Worm (Caenorhabditis elegans): ENCODE results near the gene clec-166.

clec-166 gene

DNA sequence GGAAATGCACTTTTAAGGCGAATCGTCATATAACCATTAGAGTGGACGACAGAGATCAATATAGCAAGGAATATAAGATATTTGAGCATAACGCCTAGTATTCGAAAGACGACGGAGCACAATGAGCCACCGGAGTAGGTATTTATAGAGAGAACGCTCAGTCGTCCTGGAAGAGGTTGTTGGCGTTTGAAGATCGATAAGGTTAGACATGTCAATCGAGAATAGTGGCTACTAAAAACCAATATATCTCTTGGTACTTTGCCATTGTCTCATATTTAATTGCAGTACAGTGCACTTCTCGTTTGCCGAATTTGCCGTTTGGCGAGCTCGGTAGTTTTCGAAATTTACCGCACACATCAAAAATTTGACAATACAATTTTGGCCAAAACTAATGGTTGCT is 43.2 kb downstream of the clec-166 start, which contains the start of gene dsl-1:
Gene dsl-1 (minus strand): TSS at position 101 of the 400 bp plus-strand sequence.
- TF ChIP-seq ttx-3 (tag; optimal IDR thresholded peaks at IDR 0.05) (no peak), ceh-24 (tag; optimal IDR thresholded peaks at IDR 0.05) (no peak), hlh-30 (tag; optimal IDR thresholded peaks at IDR 0.05; ENCODE audit: insufficient read depth) (no peak), ceh-2 (tag; optimal IDR thresholded peaks at IDR 0.05) (no peak), pha-2 (tag; optimal IDR thresholded peaks at IDR 0.05) (no peak), unc-55 (GFP tag; optimal IDR thresholded peaks at IDR 0.05) (no peak), fkh-10 (GFP tag; optimal IDR thresholded peaks at IDR 0.05) (no peak), eyg-1 (tag; optimal IDR thresholded peaks at IDR 0.05) (no peak), ets-4 (tag; optimal IDR thresholded peaks at IDR 0.05) (no peak), nhr-11 (tag; optimal IDR thresholded peaks at IDR 0.05) (no peak), fax-1 (tag; optimal IDR thresholded peaks at IDR 0.05) (no peak), dmd-4 (tag; optimal IDR thresholded peaks at IDR 0.05; ENCODE audit: borderline replicate concordance) (no peak), pqm-1 (tag; optimal IDR thresholded peaks at IDR 0.05) (no peak), elt-4 (tag; optimal IDR thresholded peaks at IDR 0.05) (no peak), che-1 (tag; optimal IDR thresholded peaks at IDR 0.05) (no peak), lim-6 (tag; optimal IDR thresholded peaks at IDR 0.05) (no peak), sox-4 (tag; optimal IDR thresholded peaks at IDR 0.05) (no peak), ceh-48 (tag; optimal IDR thresholded peaks at IDR 0.05) (no peak)

DNA sequence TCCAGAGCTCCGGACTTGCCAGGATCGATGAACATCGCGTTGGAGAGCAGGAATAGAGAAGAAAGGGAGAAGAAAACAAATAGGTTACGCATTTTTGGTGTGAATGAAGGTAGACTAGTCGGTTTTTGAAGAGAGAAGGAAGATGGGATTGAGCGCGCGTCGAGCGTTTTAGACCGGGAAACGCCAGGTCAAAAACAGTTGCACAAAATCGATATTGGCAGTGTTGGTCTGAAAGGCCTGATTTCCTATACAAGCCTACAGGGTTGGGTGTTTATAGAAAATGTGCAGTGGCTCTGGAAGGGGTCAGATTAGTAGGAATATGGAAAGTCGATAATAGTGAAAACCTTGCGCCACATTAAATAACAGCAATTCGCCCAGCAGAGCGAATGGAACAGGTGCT is 46.3 kb downstream of the clec-166 start, which contains the start of gene dsl-2:
Gene dsl-2 (minus strand): TSS at position 101 of the 400 bp plus-strand sequence.
- TF ChIP-seq ceh-9 (tag; optimal IDR thresholded peaks at IDR 0.05) (no peak), unc-86 (tag; optimal IDR thresholded peaks at IDR 0.05) (no peak), sdc-2 (tag; optimal IDR thresholded peaks at IDR 0.05) (no peak), dmd-4 (tag; optimal IDR thresholded peaks at IDR 0.05; ENCODE audit: borderline replicate concordance) (no peak), eyg-1 (tag; optimal IDR thresholded peaks at IDR 0.05) (no peak), K09A11.1 (tag; optimal IDR thresholded peaks at IDR 0.05; ENCODE audit: insufficient read depth) (no peak), unc-55 (GFP tag; optimal IDR thresholded peaks at IDR 0.05) (no peak), lim-6 (tag; optimal IDR thresholded peaks at IDR 0.05) (no peak), ceh-34 (tag; optimal IDR thresholded peaks at IDR 0.05) (no peak), hlh-13 (GFP tag; optimal IDR thresholded peaks at IDR 0.05) (no peak), pha-2 (tag; optimal IDR thresholded peaks at IDR 0.05) (no peak), ceh-30 (tag; optimal IDR thresholded peaks at IDR 0.05) (no peak), pqm-1 (tag; optimal IDR thresholded peaks at IDR 0.05) (no peak), ama-1 (optimal IDR thresholded peaks at IDR 0.05) (no peak), F13H6.1 (tag; optimal IDR thresholded peaks at IDR 0.05) (no peak), sox-2 (GFP tag; IDR thresholded peaks at IDR 0.05) (no peak), hlh-15 (tag; optimal IDR thresholded peaks at IDR 0.05) (no peak), lin-11 (tag; optimal IDR thresholded peaks at IDR 0.05) (no peak), rnt-1 (tag; optimal IDR thresholded peaks at IDR 0.05) (no peak)

- TF ChIP-seq syd-9 (tag; optimal IDR thresholded peaks at IDR 0.05) (no peak), pag-3 (tag; optimal IDR thresholded peaks at IDR 0.05; ENCODE audit: borderline replicate concordance) (no peak), ceh-6 (GFP tag; optimal IDR thresholded peaks at IDR 0.05) (no peak), unc-42 (tag; optimal IDR thresholded peaks at IDR 0.05) (no peak), ztf-16 (tag; optimal IDR thresholded peaks at IDR 0.05) (no peak), ref-2 (tag; optimal IDR thresholded peaks at IDR 0.05) (no peak), fax-1 (tag; optimal IDR thresholded peaks at IDR 0.05) (no peak), unc-86 (tag; optimal IDR thresholded peaks at IDR 0.05) (no peak), tbx-2 (tag; optimal IDR thresholded peaks at IDR 0.05) (no peak), ceh-2 (tag; optimal IDR thresholded peaks at IDR 0.05) (no peak), odd-2 (tag; optimal IDR thresholded peaks at IDR 0.05) (no peak), hlh-15 (tag; optimal IDR thresholded peaks at IDR 0.05) (no peak), gmeb-2 (tag; optimal IDR thresholded peaks at IDR 0.05) (no peak), pat-9 (tag; optimal IDR thresholded peaks at IDR 0.05) (no peak), K09A11.1 (tag; optimal IDR thresholded peaks at IDR 0.05; ENCODE audit: insufficient read depth) (no peak), fkh-6 (tag; optimal IDR thresholded peaks at IDR 0.05) (no peak), pha-4 (tag; optimal IDR thresholded peaks at IDR 0.05) (no peak), F13H6.1 (tag; optimal IDR thresholded peaks at IDR 0.05) (no peak), zip-5 (tag; optimal IDR thresholded peaks at IDR 0.05) (no peak)
Observed at ce11 chrIV:1199501-1199900, 51.6 kb downstream of the clec-166 start.
